Fruit fly (Drosophila melanogaster): ENCODE results near the gene CG13066.

The CG13066 gene

DNA sequence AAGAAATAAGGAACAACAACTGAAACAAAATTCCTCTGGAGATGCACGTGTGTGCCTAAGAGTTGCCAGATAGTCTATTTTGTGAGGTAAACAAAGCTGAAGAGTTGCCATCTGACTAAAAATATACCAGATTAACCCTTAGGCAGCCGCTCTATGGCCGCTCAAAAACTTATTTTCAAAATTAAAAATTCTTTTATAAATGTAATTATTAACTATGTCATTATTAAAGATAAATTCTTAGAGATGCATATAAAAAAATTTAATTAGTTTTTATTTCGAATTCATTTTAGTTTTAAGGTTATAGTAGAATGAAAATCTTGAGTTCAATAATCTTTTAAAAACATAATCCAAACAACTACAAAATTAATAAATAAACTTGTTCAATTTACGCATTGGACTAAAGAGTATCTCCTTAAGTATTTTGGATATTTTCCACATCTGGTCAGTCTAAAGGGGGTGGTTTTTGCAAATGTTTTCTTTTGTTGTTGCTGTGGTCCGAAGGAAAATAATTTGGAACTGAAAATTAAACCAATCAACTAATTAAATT lies 44.0 kb upstream of the CG13066 start, which contains the start of gene Tmx3 (continued):
- TF ChIP-seq CG8281 (tag; optimal IDR thresholded peaks at IDR 0.05) (peak; percentile 50), CG10543 (GFP tag; optimal IDR thresholded peaks at IDR 0.05) (no peak), Adf1 (GFP tag; IDR thresholded peaks at IDR 0.05) (peak; percentile 62), tio (GFP tag; optimal IDR thresholded peaks at IDR 0.05) (peak; percentile 91), CG12236 (GFP tag; optimal IDR thresholded peaks at IDR 0.05) (no peak), CG15601 (tag; optimal IDR thresholded peaks at IDR 0.05) (no peak), CG2875 (GFP tag; optimal IDR thresholded peaks at IDR 0.05) (peak; percentile 54), CG10565 (GFP tag; optimal IDR thresholded peaks at IDR 0.05) (no peak), sens (GFP tag) (peak; percentile 92), peb (GFP tag; IDR thresholded peaks at IDR 0.05) (peak; percentile 56), Xrp1 (GFP tag; IDR thresholded peaks at IDR 0.05) (peak; percentile 90), GATAe (GFP tag; conservative IDR thresholded peaks at IDR 0.05) (peak; percentile 42), jumu (GFP tag; optimal IDR thresholded peaks at IDR 0.05) (peak; percentile 23), HLH3B (GFP tag; IDR thresholded peaks at IDR 0.05) (peak; percentile 92), CG7357 (GFP tag; IDR thresholded peaks at IDR 0.05) (peak; percentile 77), CG4820 (GFP tag; optimal IDR thresholded peaks at IDR 0.05) (peak; percentile 87), rib (GFP tag; IDR thresholded peaks at IDR 0.05) (peak; percentile 92), CG2129 (GFP tag; IDR thresholded peaks at IDR 0.05; ENCODE audit: partially characterized antibody) (no peak), Aef1 (GFP tag; IDR thresholded peaks at IDR 0.05) (peak; percentile 90), caup (GFP tag; optimal IDR thresholded peaks at IDR 0.05; ENCODE audit: severe bottlenecking) (peak; percentile 62), CG42726 (GFP tag; IDR thresholded peaks at IDR 0.05; ENCODE audit: partially characterized antibody) (no peak), pum (GFP tag; optimal IDR thresholded peaks at IDR 0.05) (peak; percentile 55), MESR4 (GFP tag; optimal IDR thresholded peaks at IDR 0.05) (no peak), CG6175 (GFP tag; IDR thresholded peaks at IDR 0.05) (peak; percentile 65; the same call in 2 of the 3 replicates), dmrt11E (tag; optimal IDR thresholded peaks at IDR 0.05) (peak; percentile 89), cato (GFP tag; optimal IDR thresholded peaks at IDR 0.05; ENCODE audit: borderline replicate concordance) (peak; percentile 73), CG12769 (tag; optimal IDR thresholded peaks at IDR 0.05) (no peak), crc (GFP tag; optimal IDR thresholded peaks at IDR 0.05) (no peak), gce (GFP tag; IDR thresholded peaks at IDR 0.05) (peak; percentile 76; the same call in 2 of the 3 replicates), CG2712 (tag; optimal IDR thresholded peaks at IDR 0.05) (peak; percentile 93), CG10267 (tag; optimal IDR thresholded peaks at IDR 0.05) (peak; percentile 84), ac (GFP tag; optimal IDR thresholded peaks at IDR 0.05) (no peak), nerfin-2 (GFP tag; IDR thresholded peaks at IDR 0.05; ENCODE audit: partially characterized antibody) (no peak), CG2678 (tag; optimal IDR thresholded peaks at IDR 0.05) (peak; percentile 92), CG14050 (GFP tag; IDR thresholded peaks at IDR 0.05) (peak; percentile 78), B-H2 (GFP tag; optimal IDR thresholded peaks at IDR 0.05) (no peak), bsh (GFP tag; optimal IDR thresholded peaks at IDR 0.05) (peak in 1 of 2 experiments; percentile 90), HHEX (GFP tag; optimal IDR thresholded peaks at IDR 0.05) (peak; percentile 77), CG4730 (GFP tag; IDR thresholded peaks at IDR 0.05) (peak; percentile 88), Tbp (GFP tag; optimal IDR thresholded peaks at IDR 0.05) (no peak), klu (GFP tag; IDR thresholded peaks at IDR 0.05) (no peak), Dp (GFP tag; optimal IDR thresholded peaks at IDR 0.05) (peak; percentile 28), hth (optimal IDR thresholded peaks at IDR 0.05) (no peak), pros (GFP tag; optimal IDR thresholded peaks at IDR 0.05) (no peak), exex (tag; optimal IDR thresholded peaks at IDR 0.05) (no peak), CG17385 (GFP tag; optimal IDR thresholded peaks at IDR 0.05) (peak; percentile 82), br (optimal IDR thresholded peaks at IDR 0.05) (no peak), CG2889 (GFP tag; IDR thresholded peaks at IDR 0.05) (peak; percentile 77), chif (GFP tag; optimal IDR thresholded peaks at IDR 0.05) (peak; percentile 42 to 45), CG30020 (tag; optimal IDR thresholded peaks at IDR 0.05) (peak; percentile 76), CG5953 (GFP tag; IDR thresholded peaks at IDR 0.05) (peak; percentile 84)
